Worm (Caenorhabditis elegans): ENCODE results near the gene R07G3.8.

Gene R07G3.8

DNA sequence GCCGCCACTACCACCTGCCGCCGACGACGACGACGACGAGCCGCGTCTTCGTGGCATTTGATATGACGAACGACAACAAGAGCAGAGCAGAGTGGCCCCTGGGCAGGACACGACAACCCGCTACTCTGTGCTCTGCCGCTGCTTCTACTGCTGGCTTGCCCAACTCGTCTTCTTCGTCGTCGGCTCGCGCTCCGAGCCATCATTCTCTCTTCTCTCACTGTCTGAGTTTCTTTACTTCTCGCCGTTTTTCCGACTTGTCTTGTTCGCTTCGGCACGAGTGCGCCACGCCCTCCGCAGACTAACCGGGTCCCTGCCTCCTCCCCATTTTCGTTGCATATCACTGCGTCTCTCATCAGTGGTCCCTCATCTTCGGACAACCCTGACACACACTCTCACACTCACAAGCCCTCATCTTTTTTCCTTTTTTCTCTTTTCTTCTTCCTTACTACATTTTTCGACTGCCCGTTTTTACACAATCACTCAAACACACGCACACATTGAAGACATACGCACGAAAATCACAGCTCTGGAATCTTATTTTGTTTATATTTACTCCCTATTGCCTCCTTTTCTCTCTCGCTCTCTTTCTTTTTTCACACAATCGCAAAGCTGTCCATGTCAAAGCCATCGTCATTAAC, 21.8 kb upstream of the R07G3.8 start (continued):
- TF ChIP-seq vab-7 (GFP tag; IDR thresholded peaks at IDR 0.05) (peak; percentile 31; the same call in 1 of the 2 replicates), dmd-9 (GFP tag; IDR thresholded peaks at IDR 0.05) (no peak), Y75B8A.6 (GFP tag; IDR thresholded peaks at IDR 0.05) (no peak), spr-3 (GFP tag; optimal IDR thresholded peaks at IDR 0.05) (no peak), php-3 (GFP tag; IDR thresholded peaks at IDR 0.05) (no peak), madf-5 (GFP tag; IDR thresholded peaks at IDR 0.05) (no peak), hmg-1.1 (GFP tag; IDR thresholded peaks at IDR 0.05) (peak; percentile 81), hlh-11 (tag; optimal IDR thresholded peaks at IDR 0.05) (peak; percentile 68), egl-43 (GFP tag; IDR thresholded peaks at IDR 0.05) (peak; percentile 79), ceh-62 (tag; optimal IDR thresholded peaks at IDR 0.05) (no peak), unc-130 (GFP tag; optimal IDR thresholded peaks at IDR 0.05) (no peak), nhr-111 (GFP tag; optimal IDR thresholded peaks at IDR 0.05) (no peak), mxl-3 (GFP tag; optimal IDR thresholded peaks at IDR 0.05) (peak; percentile 28), cey-2 (tag; optimal IDR thresholded peaks at IDR 0.05; ENCODE audit: borderline replicate concordance, insufficient read depth) (no peak), ces-1 (GFP tag; optimal IDR thresholded peaks at IDR 0.05) (peak; percentile 19), unc-39 (tag; optimal IDR thresholded peaks at IDR 0.05) (no peak), ceh-32 (tag; optimal IDR thresholded peaks at IDR 0.05; ENCODE audit: poor library complexity) (no peak)

DNA sequence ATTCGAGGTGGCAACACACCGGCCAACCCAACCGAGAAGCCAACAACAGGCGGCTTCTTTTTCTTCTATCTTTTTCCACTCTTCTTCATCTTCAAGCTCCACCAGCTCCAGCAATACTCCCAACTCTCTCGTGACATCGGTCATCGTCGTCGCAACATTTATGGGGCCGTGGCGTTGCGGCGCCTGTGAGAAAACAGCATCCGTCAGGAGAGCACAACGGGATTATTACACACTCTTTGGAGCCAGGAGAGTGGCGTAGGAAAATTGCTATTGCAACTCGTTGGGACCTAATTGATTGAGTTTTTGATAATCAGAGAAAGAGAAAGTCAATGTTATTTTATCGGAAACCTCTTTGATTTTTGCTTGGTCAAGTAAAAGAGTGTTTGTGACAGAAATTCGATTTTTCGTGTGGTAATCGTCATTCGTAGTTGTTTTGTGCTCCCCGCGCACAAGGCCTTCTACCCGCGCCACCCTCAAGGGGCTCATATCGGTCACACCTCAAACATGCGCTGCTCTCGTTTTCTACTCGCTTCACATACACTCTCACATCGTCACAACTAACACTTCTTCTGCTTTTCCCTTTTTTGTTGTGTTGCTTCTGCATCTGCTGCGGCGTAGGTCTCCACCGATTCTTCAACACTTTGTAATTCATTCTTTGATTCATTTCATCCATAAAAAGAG, 20.0 kb upstream of the R07G3.8 start:
- TF ChIP-seq lin-13 (GFP tag; optimal IDR thresholded peaks at IDR 0.05) (no peak), spr-1 (tag; optimal IDR thresholded peaks at IDR 0.05) (no peak), hlh-30 (tag; optimal IDR thresholded peaks at IDR 0.05; ENCODE audit: insufficient read depth) (peak; percentile 51), snpc-4 (tag; optimal IDR thresholded peaks at IDR 0.05) (no peak), hlh-11 (tag; optimal IDR thresholded peaks at IDR 0.05) (peak; percentile 33), Y5F2A.4 (GFP tag; optimal IDR thresholded peaks at IDR 0.05) (no peak), nhr-10 (tag; optimal IDR thresholded peaks at IDR 0.05) (no peak), cey-2 (tag; optimal IDR thresholded peaks at IDR 0.05; ENCODE audit: borderline replicate concordance, insufficient read depth) (no peak), zip-2 (tag; optimal IDR thresholded peaks at IDR 0.05) (no peak), hif-1 (tag; optimal IDR thresholded peaks at IDR 0.05) (no peak), set-16 (GFP tag; IDR thresholded peaks at IDR 0.05) (0 out of 2 replicates have a peak, but pooled peaks have one; percentile 9), ZK337.2 (GFP tag; IDR thresholded peaks at IDR 0.05) (no peak), Y75B8A.6 (GFP tag; IDR thresholded peaks at IDR 0.05) (no peak), F10B5.3 (tag; optimal IDR thresholded peaks at IDR 0.05) (no peak), attf-4 (tag; optimal IDR thresholded peaks at IDR 0.05) (no peak), mep-1 (tag; optimal IDR thresholded peaks at IDR 0.05) (peak; percentile 6), egl-27 (tag; optimal IDR thresholded peaks at IDR 0.05) (no peak), Y105C5A.15 (GFP tag; IDR thresholded peaks at IDR 0.05) (no peak), vab-7 (GFP tag; IDR thresholded peaks at IDR 0.05) (no peak), nhr-28 (tag; optimal IDR thresholded peaks at IDR 0.05) (no peak), tag-97 (GFP tag; IDR thresholded peaks at IDR 0.05) (no peak), unc-39 (tag; optimal IDR thresholded peaks at IDR 0.05) (no peak), daf-8 (GFP tag; IDR thresholded peaks at IDR 0.05) (no peak), unc-62 (GFP tag; optimal IDR thresholded peaks at IDR 0.05 in 1 of 2) (peak in 1 of 2 experiments; percentile 92), unc-62 (tag; optimal IDR thresholded peaks at IDR 0.05) (no peak), lin-29 (GFP tag; IDR thresholded peaks at IDR 0.05) (no peak), madf-5 (GFP tag; IDR thresholded peaks at IDR 0.05) (no peak), ceh-44 (GFP tag; IDR thresholded peaks at IDR 0.05) (no peak), jun-1 (tag; optimal IDR thresholded peaks at IDR 0.05) (no peak), R02D3.7 (tag; optimal IDR thresholded peaks at IDR 0.05) (no peak), skn-1 (tag; optimal IDR thresholded peaks at IDR 0.05) (no peak), nhr-76 (tag; optimal IDR thresholded peaks at IDR 0.05) (no peak), nhr-111 (GFP tag; optimal IDR thresholded peaks at IDR 0.05) (no peak), php-3 (GFP tag; IDR thresholded peaks at IDR 0.05) (no peak), dmd-8 (GFP tag; IDR thresholded peaks at IDR 0.05) (no peak), dpl-1 (GFP tag; optimal IDR thresholded peaks at IDR 0.05) (no peak), ceh-28 (tag; optimal IDR thresholded peaks at IDR 0.05) (no peak), pha-4 (GFP tag; IDR thresholded peaks at IDR 0.05) (no peak), pha-4 (tag; optimal IDR thresholded peaks at IDR 0.05) (no peak)
